Worm (Caenorhabditis elegans): ENCODE results near the gene srx-42.

srx-42 gene

ce11 chrV:13909400-13909799 is 11.4 kb upstream of the srx-42 start, which contains the start of gene C06B3.7 (continued):
- TF ChIP-seq zag-1 (tag; optimal IDR thresholded peaks at IDR 0.05) (no peak), pqm-1 (tag; optimal IDR thresholded peaks at IDR 0.05) (peak; percentile 57), zip-2 (tag; optimal IDR thresholded peaks at IDR 0.05) (peak; percentile 83), dmd-6 (GFP tag; IDR thresholded peaks at IDR 0.05) (peak; percentile 95), tra-1 (GFP tag; IDR thresholded peaks at IDR 0.05) (peak; percentile 62; the same call in 1 of the 2 replicates), egl-27 (tag; optimal IDR thresholded peaks at IDR 0.05) (no peak), dpl-1 (GFP tag; optimal IDR thresholded peaks at IDR 0.05) (peak; percentile 52), daf-19 (GFP tag; conservative IDR thresholded peaks at IDR 0.05) (no peak), hif-1 (tag; optimal IDR thresholded peaks at IDR 0.05) (peak in 1 of 2 experiments; percentile 71), hlh-11 (tag; optimal IDR thresholded peaks at IDR 0.05) (peak; percentile 96), lin-1 (GFP tag; IDR thresholded peaks at IDR 0.05) (peak; percentile 16; the same call in 1 of the 2 replicates), saeg-2 (GFP tag; IDR thresholded peaks at IDR 0.05) (0 out of 2 replicates have a peak, but pooled peaks have one; percentile 10), Y75B8A.6 (GFP tag; IDR thresholded peaks at IDR 0.05) (no peak), nhr-6 (tag; optimal IDR thresholded peaks at IDR 0.05) (peak; percentile 91), lsy-2 (tag; optimal IDR thresholded peaks at IDR 0.05) (peak; percentile 63 to 88), mxl-2 (GFP tag; conservative IDR thresholded peaks at IDR 0.05) (no peak)

ce11 chrV:13915390-13915789 is 5.4 kb upstream of the srx-42 start, which contains the start of gene gcy-32:
Gene gcy-32 (minus strand): TSS chrV:13915490.
- TF ChIP-seq dmd-8 (GFP tag; IDR thresholded peaks at IDR 0.05) (no peak), hif-1 (tag; optimal IDR thresholded peaks at IDR 0.05) (no peak), lsy-2 (tag; optimal IDR thresholded peaks at IDR 0.05) (no peak), skn-1 (tag; optimal IDR thresholded peaks at IDR 0.05) (no peak), spr-3 (GFP tag; optimal IDR thresholded peaks at IDR 0.05) (no peak), ceh-44 (GFP tag; IDR thresholded peaks at IDR 0.05) (no peak), nhr-76 (tag; optimal IDR thresholded peaks at IDR 0.05) (no peak), rbr-2 (tag; optimal IDR thresholded peaks at IDR 0.05) (no peak), Y105C5A.15 (GFP tag; IDR thresholded peaks at IDR 0.05) (no peak), egl-27 (tag; optimal IDR thresholded peaks at IDR 0.05) (no peak), vab-7 (GFP tag; IDR thresholded peaks at IDR 0.05) (no peak), dpl-1 (GFP tag; optimal IDR thresholded peaks at IDR 0.05) (no peak), snpc-4 (tag; optimal IDR thresholded peaks at IDR 0.05) (no peak), F26F4.8 (GFP tag; conservative IDR thresholded peaks at IDR 0.05) (no peak), sdz-12 (GFP tag; optimal IDR thresholded peaks at IDR 0.05) (no peak), snpc-1.2 (GFP tag; IDR thresholded peaks at IDR 0.05) (no peak), tag-97 (GFP tag; IDR thresholded peaks at IDR 0.05) (no peak), dmd-9 (GFP tag; IDR thresholded peaks at IDR 0.05) (no peak), ceh-62 (tag; optimal IDR thresholded peaks at IDR 0.05) (no peak)

DNA sequence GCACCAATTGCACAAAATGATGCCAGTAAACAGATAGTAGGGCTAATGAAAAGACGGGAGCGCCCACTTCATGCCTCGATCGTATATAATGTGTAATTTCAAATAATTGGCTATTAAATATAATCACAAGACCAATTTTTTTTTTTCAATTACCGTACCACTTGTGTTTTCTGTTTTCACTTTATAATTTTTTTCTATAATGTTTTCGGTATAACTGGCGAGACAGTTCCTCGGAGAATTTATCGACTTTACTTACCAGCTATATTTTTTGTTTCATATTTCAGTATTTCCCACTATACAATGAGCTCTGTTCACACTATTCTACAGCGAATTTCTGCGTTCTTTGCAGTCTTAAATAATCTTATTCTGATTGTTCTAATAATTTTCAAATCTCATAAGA is 4.6 kb upstream of the srx-42 start, which contains the start of gene str-252:
TSS of gene str-252 (plus strand) at position 301 of the 400 bp plus-strand sequence.
- no peak for TF ChIP-seq daf-16 (GFP tag; optimal IDR thresholded peaks at IDR 0.05)
- no peak for TF ChIP-seq daf-16 (tag; optimal IDR thresholded peaks at IDR 0.05)
- no peak for TF ChIP-seq Y105C5A.15 (GFP tag; IDR thresholded peaks at IDR 0.05)
- TF ChIP-seq Y48G9A.11 (GFP tag; IDR thresholded peaks at IDR 0.05) = no peak
- no peak for TF ChIP-seq saeg-2 (GFP tag; IDR thresholded peaks at IDR 0.05)
- no peak for TF ChIP-seq daf-8 (GFP tag; IDR thresholded peaks at IDR 0.05)
- no peak for TF ChIP-seq mdl-1 (tag; optimal IDR thresholded peaks at IDR 0.05)
- TF ChIP-seq nhr-48 (tag; optimal IDR thresholded peaks at IDR 0.05) = no peak
- no peak for TF ChIP-seq unc-62 (GFP tag; optimal IDR thresholded peaks at IDR 0.05 in 1 of 2)
- TF ChIP-seq unc-62 (tag; optimal IDR thresholded peaks at IDR 0.05) = no peak
